Worm (Caenorhabditis elegans) whole organism, L1 larva: ENCODE data around the gene fbxa-137.

Source experiments
- ceh-88 ChIP-seq: fragments of 200-800 bp; sonication (Bioruptor generic); IDR thresholded peaks from 2 replicates; pipeline ENCODE4 v1.3.6; 2022; ENCODE audit warnings: missing genetic modification characterization, missing compliant biosample characterization
- dpl-1 ChIP-seq, 3 experiments: fragments of 150-350 bp in 2 of 3; sonication (generic microtip) in 1 of 3; optimal IDR thresholded peaks; 2 replicates each; lab custom pipeline; 2014 to 2017; ENCODE audit warnings: missing biosample characterization in 3 of 3, missing genetic modification characterization in 3 of 3, missing genetic modification reagents in 3 of 3
- ets-5 ChIP-seq: fragments of 200-800 bp; sonication (Bioruptor generic); IDR thresholded peaks from 2 replicates; pipeline ENCODE4 v1.3.6; 2022; ENCODE audit warnings: missing genetic modification characterization, missing compliant biosample characterization
- fos-1 ChIP-seq: fragments of 150-350 bp; optimal IDR thresholded peaks from 2 replicates; lab custom pipeline; 2014; ENCODE audit warnings: missing biosample characterization, missing genetic modification characterization
- lin-13 ChIP-seq: fragments of 150-350 bp; optimal IDR thresholded peaks from 2 replicates; lab custom pipeline; 2014; ENCODE audit warnings: missing biosample characterization, missing genetic modification reagents, missing genetic modification characterization
- lin-39 ChIP-seq: fragments of 150-350 bp; optimal IDR thresholded peaks from 2 replicates; lab custom pipeline; 2014; ENCODE audit warnings: missing biosample characterization, missing genetic modification reagents, missing genetic modification characterization
- lir-3 ChIP-seq: sonication (generic microtip); optimal IDR thresholded peaks from 2 replicates; lab custom pipeline; 2016; ENCODE audit warnings: mild to moderate bottlenecking, missing genetic modification characterization, moderate library complexity, missing compliant biosample characterization; ENCODE audit not compliant: poor library complexity
- nhr-237 ChIP-seq: fragments of 150-350 bp; optimal IDR thresholded peaks from 2 replicates; lab custom pipeline; 2014; ENCODE audit warnings: missing biosample characterization, missing genetic modification characterization
- nhr-77 ChIP-seq: fragments of 150-350 bp; optimal IDR thresholded peaks from 2 replicates; lab custom pipeline; 2014; ENCODE audit warnings: missing biosample characterization, missing genetic modification characterization
- snpc-4 ChIP-seq: fragments of 150-350 bp; optimal IDR thresholded peaks from 2 replicates; lab custom pipeline; 2014; ENCODE audit warnings: missing biosample characterization, missing genetic modification characterization
- unc-130 ChIP-seq: fragments of 150-350 bp; optimal IDR thresholded peaks from 2 replicates; lab custom pipeline; 2017; ENCODE audit warnings: missing biosample characterization, missing genetic modification characterization, inconsistent platforms
- unc-86 ChIP-seq: sonication (generic microtip); optimal IDR thresholded peaks from 2 replicates; lab custom pipeline; 2016; ENCODE audit warnings: missing genetic modification characterization, missing compliant biosample characterization
- zag-1 ChIP-seq: fragments of 150-350 bp; optimal IDR thresholded peaks from 2 replicates; lab custom pipeline; 2014; ENCODE audit warnings: missing biosample characterization, missing genetic modification characterization

DNA sequence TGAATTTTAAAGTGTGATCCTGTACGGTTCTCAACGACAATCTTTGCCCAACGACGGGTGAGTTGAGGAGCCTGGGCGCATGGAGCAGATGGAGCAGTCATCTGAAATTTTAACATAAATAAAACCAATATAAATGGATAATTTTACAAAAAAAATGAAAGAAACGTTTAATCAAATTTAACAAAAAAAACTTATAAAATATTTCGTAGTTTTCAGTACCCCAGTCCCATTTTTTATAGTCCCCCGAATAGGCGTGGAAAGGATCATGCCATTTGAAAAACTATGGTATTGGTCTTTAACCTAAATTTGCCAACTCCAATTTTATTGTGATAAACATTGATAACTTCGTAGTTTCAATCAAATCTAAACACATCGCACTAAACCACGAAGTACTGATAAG, 46.4 kb downstream of the fbxa-137 start, which contains the start of gene pud-3:
- TF ChIP-seq ets-5 (no peak), nhr-77 (tag; lab: Kevin White, UChicago) (no peak), lir-3 (tag; lab: Kevin White, UChicago) (no peak), nhr-237 (tag; lab: Kevin White, UChicago) (no peak), snpc-4 (no peak), dpl-1 (GFP tag; optimal IDR thresholded peaks at IDR 0.05; lab: Kevin White, UChicago) (no peak), ceh-88 (GFP tag; lab: Robert Waterston, UW) (no peak), fos-1 (tag; lab: Kevin White, UChicago) (no peak), lin-39 (tag; lab: Kevin White, UChicago) (no peak), lin-13 (no peak), unc-130 (tag; lab: Kevin White, UChicago) (no peak), unc-86 (tag; lab: Kevin White, UChicago) (no peak), zag-1 (tag; lab: Kevin White, UChicago) (no peak)
